Fruit fly (Drosophila melanogaster): ENCODE results near the gene Cpr35B.

Cpr35B gene

DNA sequence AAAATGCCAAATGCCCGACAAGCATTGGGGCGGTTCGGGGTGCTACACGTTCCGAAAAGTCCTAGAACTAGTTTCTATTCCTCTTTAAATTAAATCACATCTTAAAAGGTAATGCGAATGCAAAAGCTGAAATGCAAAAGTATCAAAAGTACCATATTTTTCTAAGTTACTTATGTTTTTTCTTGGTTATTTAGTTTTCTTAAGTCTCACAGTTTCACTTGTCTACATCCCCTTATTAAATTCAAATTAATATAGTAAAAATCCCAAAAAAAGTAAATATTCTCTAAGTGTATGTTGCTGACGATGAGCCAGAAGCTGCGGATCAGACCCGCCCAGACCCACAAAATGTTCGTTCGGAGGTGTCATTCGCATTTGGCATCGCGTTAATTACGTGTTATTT is 24.3 kb downstream of the Cpr35B start:
- TF ChIP-seq noc (tag; optimal IDR thresholded peaks at IDR 0.05): no peak

dm6 chr2L:14399326-14399725 is 25.7 kb downstream of the Cpr35B start:
- peak; percentile 58 for TF ChIP-seq noc (tag; optimal IDR thresholded peaks at IDR 0.05)

DNA sequence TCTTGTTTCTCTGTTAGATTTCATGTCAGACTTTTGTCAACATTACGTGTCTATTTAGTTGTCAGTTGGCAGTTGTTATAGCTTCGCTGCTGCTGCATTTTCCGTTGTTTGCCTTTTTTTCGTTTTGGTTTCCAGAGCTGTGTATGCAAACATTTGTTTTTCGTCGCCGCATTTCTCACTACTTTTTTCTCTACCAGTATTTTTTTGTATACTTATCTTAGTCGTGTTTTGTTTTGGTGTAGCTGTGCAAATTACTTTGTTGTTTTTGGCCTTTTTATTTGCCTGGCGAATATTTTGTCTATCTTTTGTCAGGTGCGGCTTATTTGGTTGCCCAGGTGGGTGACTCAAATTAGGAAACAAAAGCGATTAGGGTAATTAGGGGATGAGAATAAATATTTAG is 26.4 kb downstream of the Cpr35B start:
- no peak for TF ChIP-seq noc (tag; optimal IDR thresholded peaks at IDR 0.05)

DNA sequence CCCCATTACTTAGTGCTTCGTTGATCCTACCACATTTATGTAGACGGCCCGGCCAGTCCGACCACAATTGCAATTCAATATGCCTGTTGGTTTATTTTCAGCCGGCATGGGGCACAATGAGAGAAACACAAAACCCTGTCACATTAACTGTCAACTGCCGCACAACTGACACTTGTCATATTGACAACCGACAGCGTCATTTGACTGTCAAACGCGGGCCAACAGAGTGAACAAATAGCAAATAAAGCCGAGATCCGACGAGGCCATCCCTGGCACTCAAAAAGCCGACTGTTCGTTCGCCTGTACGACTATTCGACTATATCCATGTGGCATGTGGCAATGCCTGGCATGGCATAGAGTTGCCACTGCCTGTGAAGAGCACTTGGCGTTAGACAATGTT is 27.0 kb downstream of the Cpr35B start:
- no peak for TF ChIP-seq noc (tag; optimal IDR thresholded peaks at IDR 0.05)

DNA sequence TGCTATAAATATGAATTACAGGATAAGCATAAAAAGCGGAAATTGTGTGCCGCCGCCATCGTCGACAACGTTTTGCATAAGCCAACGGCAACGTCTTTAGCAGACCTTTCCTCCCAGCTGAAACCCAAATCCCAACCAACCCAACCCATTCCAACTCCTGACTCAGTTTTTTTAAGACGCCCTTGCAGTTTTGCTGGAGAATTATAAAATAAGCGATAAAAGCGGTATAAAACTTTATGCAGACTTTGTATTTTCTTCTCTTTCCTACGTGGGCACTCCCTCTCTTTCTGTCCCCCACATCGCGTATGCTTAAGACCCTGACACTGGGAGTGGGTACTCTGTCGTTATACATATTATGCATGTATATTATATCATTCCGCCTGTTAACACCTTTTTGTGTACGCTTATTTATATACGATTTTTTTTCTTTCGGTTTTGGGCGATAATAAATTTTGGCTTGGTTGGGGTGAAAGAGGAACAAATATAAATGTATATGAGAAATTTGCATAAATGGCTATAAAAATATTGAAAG is 27.9 kb downstream of the Cpr35B start:
- no peak for TF ChIP-seq noc (tag; optimal IDR thresholded peaks at IDR 0.05)

dm6 chr2L:14396263-14396662 is 28.7 kb downstream of the Cpr35B start:
- no peak for TF ChIP-seq noc (tag; optimal IDR thresholded peaks at IDR 0.05)

DNA sequence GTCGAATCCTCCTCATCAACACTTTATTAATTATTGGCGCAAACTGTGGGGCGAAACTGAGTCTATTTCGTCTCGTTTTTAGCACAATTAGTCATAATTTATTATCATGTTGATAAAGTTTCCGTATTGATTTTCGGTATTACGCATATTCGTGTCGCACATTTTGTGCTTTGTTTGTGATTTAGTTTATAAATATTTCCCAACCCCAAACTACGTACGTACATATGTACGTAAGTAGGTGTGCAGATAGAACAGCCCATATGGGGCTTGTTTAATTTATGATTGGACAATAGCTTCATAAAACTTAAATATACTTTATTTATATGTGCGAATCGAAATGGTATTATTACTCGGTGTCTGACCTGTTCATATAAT is 29.9 kb downstream of the Cpr35B start:
- TF ChIP-seq noc (tag; optimal IDR thresholded peaks at IDR 0.05): no peak

- TF ChIP-seq noc (tag; optimal IDR thresholded peaks at IDR 0.05): peak; percentile 77
These were observed 30.5 kb downstream of the Cpr35B start for dm6 chr2L:14394298-14395064.

dm6 chr2L:14393527-14393926 is 31.5 kb downstream of the Cpr35B start:
- TF ChIP-seq noc (tag; optimal IDR thresholded peaks at IDR 0.05): no peak

dm6 chr2L:14388448-14388847 is 36.5 kb downstream of the Cpr35B start:
- no peak for TF ChIP-seq noc (tag; optimal IDR thresholded peaks at IDR 0.05)

DNA sequence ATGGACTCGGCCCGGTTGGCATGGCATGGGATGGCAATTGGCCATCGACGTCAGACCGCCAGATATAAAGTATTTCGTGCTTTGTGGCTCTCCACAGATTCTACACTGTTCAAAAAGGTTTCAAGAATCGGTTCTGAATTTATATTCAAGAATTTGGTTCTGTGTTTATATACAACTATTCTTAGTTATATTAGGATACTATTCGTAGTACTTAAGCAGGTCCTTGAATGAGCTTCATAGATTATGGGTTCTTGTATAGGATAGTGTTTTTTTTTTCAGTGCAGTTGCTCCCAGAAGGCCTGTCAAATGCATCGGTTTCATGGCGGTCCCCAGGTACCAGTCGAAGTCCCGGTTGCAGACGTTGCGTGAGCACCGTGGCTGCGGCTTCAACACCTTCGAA is 38.5 kb downstream of the Cpr35B start:
- no peak for TF ChIP-seq noc (tag; optimal IDR thresholded peaks at IDR 0.05)

- TF ChIP-seq noc (tag; optimal IDR thresholded peaks at IDR 0.05): no peak
These were observed 43.1 kb downstream of the Cpr35B start for dm6 chr2L:14381881-14382280.

DNA sequence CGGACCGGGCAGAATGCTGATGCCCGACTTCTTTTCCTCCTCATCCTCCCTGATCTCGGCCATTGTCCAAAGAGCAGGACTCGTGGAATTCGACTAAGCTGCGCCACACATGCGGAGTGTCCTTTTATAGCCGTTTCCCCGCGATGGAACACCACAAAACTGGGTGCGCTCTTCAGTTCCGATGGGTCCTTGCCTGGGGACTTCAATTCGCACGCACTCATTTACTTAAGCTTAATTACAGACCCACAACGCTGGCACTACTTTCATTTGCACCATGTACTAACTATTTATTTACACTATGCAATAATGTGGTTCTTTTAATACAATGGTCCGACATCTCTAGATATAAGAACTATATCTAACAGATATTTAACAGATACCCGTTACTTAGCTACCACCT is 43.9 kb downstream of the Cpr35B start, which contains the start of gene ppk:
ppk (minus strand) TSS at position 101 of the 400 bp plus-strand sequence.
- no peak for TF ChIP-seq noc (tag; optimal IDR thresholded peaks at IDR 0.05)

DNA sequence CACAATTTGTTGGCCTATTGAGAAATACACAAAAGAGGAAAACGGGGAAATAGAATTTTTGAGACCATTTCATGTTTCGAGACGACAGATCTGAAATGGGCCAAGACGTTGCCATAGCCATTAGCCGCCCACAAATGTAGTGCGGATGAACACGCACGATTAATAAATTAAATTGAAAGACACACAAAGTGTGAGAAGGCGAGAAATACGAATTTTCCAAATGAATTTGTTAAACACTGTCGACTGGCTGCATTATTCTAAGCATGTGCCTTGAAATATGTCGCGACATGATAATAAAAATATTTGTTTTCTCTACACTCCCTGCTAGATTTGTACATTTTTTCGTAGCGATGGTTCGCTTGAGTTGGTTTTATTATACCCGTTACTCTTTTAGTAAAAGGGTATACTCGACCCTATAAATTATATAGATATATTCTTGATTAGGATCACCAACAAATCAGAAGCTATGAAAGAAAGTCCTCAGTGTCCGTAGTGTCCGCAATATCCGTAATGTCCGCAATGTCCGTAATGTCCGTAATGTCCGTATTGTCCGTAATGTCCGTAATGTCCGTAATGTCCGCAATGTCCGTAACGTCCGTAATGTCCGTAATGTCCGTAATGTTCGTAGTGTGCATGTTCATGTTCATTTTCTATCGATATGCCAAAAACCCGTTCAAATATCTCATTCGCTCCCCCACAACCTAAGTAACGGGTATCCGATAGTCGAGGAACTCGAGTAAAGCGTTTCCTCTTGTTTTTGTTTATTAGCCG is 48.3 kb downstream of the Cpr35B start:
- peak; percentile 62 for TF ChIP-seq noc (tag; optimal IDR thresholded peaks at IDR 0.05)

Measured in whole organism, larva.